Fruit fly (Drosophila melanogaster) whole organism, embryonic: ENCODE measurements around the gene vih.

Source experiments
- CG10147 ChIP-seq: fragments of 200-800 bp; sonication (Bioruptor generic); optimal IDR thresholded peaks from 2 replicates; lab custom pipeline; 2019; ENCODE audit warnings: missing biosample characterization, mild to moderate bottlenecking, missing genetic modification characterization, moderate library complexity
- CG10959 ChIP-seq: fragments of 200-800 bp; sonication (Bioruptor generic); IDR thresholded peaks from 2 replicates; pipeline ENCODE4 v1.3.6; 2022; ENCODE audit warnings: missing biosample characterization, missing genetic modification characterization
- CG11085 ChIP-seq: fragments of 200-800 bp; sonication (Bioruptor generic); IDR thresholded peaks from 2 replicates; pipeline ENCODE4 v1.3.6; 2022; ENCODE audit warnings: missing biosample characterization, missing genetic modification characterization
- CG11247 ChIP-seq: fragments of 200-800 bp; sonication (Bioruptor generic); IDR thresholded peaks from 2 replicates; pipeline ENCODE4 v1.3.6; 2022; ENCODE audit warnings: missing biosample characterization, missing genetic modification characterization
- CG11504 ChIP-seq: fragments of 200-800 bp; sonication (Bioruptor generic); optimal IDR thresholded peaks from 3 replicates; lab custom pipeline; 2019; ENCODE audit warnings: missing biosample characterization, mild to moderate bottlenecking, missing genetic modification characterization, moderate library complexity
- CG14050 ChIP-seq: fragments of 200-800 bp; sonication (Bioruptor generic); IDR thresholded peaks from 3 replicates; pipeline ENCODE4 v1.3.6; 2022; ENCODE audit warnings: missing biosample characterization, missing genetic modification characterization
- CG15514 ChIP-seq: fragments of 200-800 bp; sonication (Bioruptor generic); optimal IDR thresholded peaks from 3 replicates; lab custom pipeline; 2017; ENCODE audit warnings: missing biosample characterization, missing genetic modification characterization, mild to moderate bottlenecking, moderate library complexity, missing genetic modification reagents
- CG15696 ChIP-seq: fragments of 200-800 bp; sonication (Bioruptor generic); optimal IDR thresholded peaks from 2 replicates; lab custom pipeline; 2019; ENCODE audit warnings: missing biosample characterization, mild to moderate bottlenecking, missing genetic modification characterization, moderate library complexity
- CG1602 ChIP-seq: fragments of 200-800 bp; sonication (Bioruptor generic); optimal IDR thresholded peaks from 3 replicates; lab custom pipeline; 2016; ENCODE audit warnings: missing biosample characterization, missing genetic modification characterization
- CG18011 ChIP-seq: fragments of 200-800 bp; sonication (Bioruptor generic); optimal IDR thresholded peaks from 2 replicates; lab custom pipeline; 2017; ENCODE audit warnings: missing biosample characterization, missing genetic modification characterization, mild to moderate bottlenecking, moderate library complexity, missing genotype
- CG1832 ChIP-seq: fragments of 200-800 bp; sonication (Bioruptor generic); optimal IDR thresholded peaks from 2 replicates; lab custom pipeline; 2017; ENCODE audit warnings: missing biosample characterization, mild to moderate bottlenecking, missing genetic modification characterization, inconsistent platforms
- CG18599 ChIP-seq: fragments of 200-800 bp; sonication (Bioruptor generic); optimal IDR thresholded peaks from 3 replicates; lab custom pipeline; 2017; ENCODE audit warnings: missing biosample characterization, missing genetic modification characterization, mild to moderate bottlenecking, moderate library complexity, missing genetic modification reagents
- CG30020 ChIP-seq: fragments of 200-800 bp; optimal IDR thresholded peaks from 2 replicates; lab custom pipeline; 2019; ENCODE audit warnings: missing biosample characterization, mild to moderate bottlenecking, missing genetic modification characterization, moderate library complexity
- CG31224 ChIP-seq: fragments of 200-800 bp; sonication (Bioruptor generic); IDR thresholded peaks from 2 replicates; pipeline ENCODE4 v1.3.6; 2022; ENCODE audit warnings: missing biosample characterization, missing genetic modification characterization
- CG3163 ChIP-seq: fragments of 200-800 bp; sonication (Bioruptor generic); optimal IDR thresholded peaks from 3 replicates; lab custom pipeline; 2016; ENCODE audit warnings: missing biosample characterization, missing genetic modification characterization
- CG34376 ChIP-seq: fragments of 200-800 bp; sonication (Bioruptor generic); optimal IDR thresholded peaks from 2 replicates; lab custom pipeline; 2018; ENCODE audit warnings: missing biosample characterization, mild to moderate bottlenecking, missing genetic modification characterization
- CG4707 ChIP-seq: fragments of 200-800 bp; sonication (Bioruptor generic); optimal IDR thresholded peaks from 2 replicates; lab custom pipeline; 2018; ENCODE audit warnings: missing biosample characterization, mild to moderate bottlenecking, missing genetic modification characterization, moderate library complexity
- CG6683 ChIP-seq: fragments of 200-800 bp; sonication (Bioruptor generic); optimal IDR thresholded peaks from 2 replicates; lab custom pipeline; 2017; ENCODE audit warnings: missing biosample characterization, mild to moderate bottlenecking, missing genetic modification characterization, missing genetic modification reagents
- CG6813 ChIP-seq: fragments of 200-800 bp; sonication (Bioruptor generic); optimal IDR thresholded peaks from 2 replicates; lab custom pipeline; 2017; ENCODE audit warnings: missing biosample characterization, missing genetic modification characterization, mild to moderate bottlenecking, moderate library complexity, missing genetic modification reagents
- CG7357 ChIP-seq: fragments of 200-800 bp; sonication (Bioruptor generic); IDR thresholded peaks from 3 replicates; pipeline ENCODE4 v1.3.6; 2022; ENCODE audit warnings: missing biosample characterization, missing genetic modification characterization
- CG8765 ChIP-seq: fragments of 200-800 bp; sonication (Bioruptor generic); IDR thresholded peaks from 2 replicates; pipeline ENCODE4 v1.3.6; 2022; ENCODE audit warnings: missing biosample characterization, missing genetic modification characterization
- Deaf1 ChIP-seq: fragments of 200-800 bp; optimal IDR thresholded peaks from 3 replicates; lab custom pipeline; 2019; ENCODE audit warnings: missing biosample characterization, mild to moderate bottlenecking, missing genetic modification characterization, moderate library complexity
- Doc3 ChIP-seq: fragments of 200-800 bp; sonication (Bioruptor generic); IDR thresholded peaks from 3 replicates; pipeline ENCODE4 v1.3.6; 2022; ENCODE audit warnings: missing biosample characterization, missing genetic modification characterization; ENCODE audit not compliant: partially characterized antibody
- Ets65A ChIP-seq: fragments of 200-800 bp; sonication (Bioruptor generic); peaks from one replicate; lab custom pipeline; 2016; ENCODE audit warnings: missing biosample characterization, missing genetic modification characterization
- Fer2 ChIP-seq: fragments of 200-800 bp; sonication (Bioruptor generic); optimal IDR thresholded peaks from 2 replicates; lab custom pipeline; 2018; ENCODE audit warnings: missing biosample characterization, mild to moderate bottlenecking, missing genetic modification characterization, moderate library complexity
- GATAe ChIP-seq: fragments of 200-800 bp; sonication (Bioruptor generic); conservative IDR thresholded peaks from 2 replicates; pipeline ENCODE4 v1.3.6; 2022; ENCODE audit warnings: missing biosample characterization, missing genetic modification characterization
- HmgZ ChIP-seq: fragments of 200-800 bp; sonication (Bioruptor generic); optimal IDR thresholded peaks from 2 replicates; lab custom pipeline; 2018; ENCODE audit warnings: missing biosample characterization, mild to moderate bottlenecking, missing genetic modification characterization
- Kr ChIP-seq: fragments of 200-800 bp; sonication (Bioruptor generic); optimal IDR thresholded peaks from 2 replicates; lab custom pipeline; 2017; ENCODE audit warnings: missing biosample characterization, mild to moderate bottlenecking, missing genetic modification characterization
- MBD-R2 ChIP-seq: fragments of 200-800 bp; sonication (Bioruptor generic); IDR thresholded peaks from 2 replicates; pipeline ENCODE4 v1.3.6; 2022; ENCODE audit warnings: missing biosample characterization, missing genetic modification characterization
- Med ChIP-seq: fragments of 200-800 bp; sonication (Bioruptor generic); peaks from one replicate; lab custom pipeline; 2016; ENCODE audit warnings: missing biosample characterization, missing genetic modification characterization, mild to moderate bottlenecking, inconsistent platforms, moderate library complexity
- NK7.1 ChIP-seq: fragments of 200-800 bp; sonication (Bioruptor generic); optimal IDR thresholded peaks from 3 replicates; lab custom pipeline; 2016; ENCODE audit warnings: missing biosample characterization, missing genetic modification characterization
- Oli ChIP-seq: fragments of 200-800 bp; sonication (Bioruptor generic); optimal IDR thresholded peaks from 2 replicates; lab custom pipeline; 2018; ENCODE audit warnings: missing biosample characterization, mild to moderate bottlenecking, missing genetic modification characterization, moderate library complexity
- Sry-β ChIP-seq: fragments of 200-800 bp; sonication (Bioruptor generic); optimal IDR thresholded peaks from 2 replicates; lab custom pipeline; 2018; ENCODE audit warnings: missing biosample characterization, mild to moderate bottlenecking, missing genetic modification characterization, moderate library complexity
- Sry-δ ChIP-seq: fragments of 200-800 bp; sonication (Bioruptor generic); optimal IDR thresholded peaks from 2 replicates; lab custom pipeline; 2016; ENCODE audit warnings: missing biosample characterization, missing genetic modification characterization
- btn ChIP-seq: fragments of 200-800 bp; sonication (Bioruptor generic); optimal IDR thresholded peaks from 2 replicates; lab custom pipeline; 2016; ENCODE audit warnings: missing biosample characterization, missing genetic modification characterization
- en ChIP-seq: fragments of 200-800 bp; sonication (Bioruptor generic); optimal IDR thresholded peaks from 2 replicates; lab custom pipeline; 2016; ENCODE audit warnings: missing biosample characterization, missing genetic modification characterization
- exex ChIP-seq: fragments of 200-800 bp; sonication (Bioruptor generic); optimal IDR thresholded peaks from 4 replicates; lab custom pipeline; 2018; ENCODE audit warnings: missing biosample characterization, mild to moderate bottlenecking, missing genetic modification characterization, moderate library complexity
- gem ChIP-seq: fragments of 200-800 bp; sonication (Bioruptor generic); optimal IDR thresholded peaks from 2 replicates; lab custom pipeline; 2019; ENCODE audit warnings: missing biosample characterization, mild to moderate bottlenecking, missing genetic modification characterization, moderate library complexity
- hb ChIP-seq: fragments of 200-800 bp; sonication (Bioruptor generic); IDR thresholded peaks from 3 replicates; pipeline ENCODE4 v1.3.6; 2022; ENCODE audit warnings: missing biosample characterization, missing genetic modification characterization; ENCODE audit not compliant: partially characterized antibody
- ind ChIP-seq: fragments of 200-800 bp; sonication (Bioruptor generic); optimal IDR thresholded peaks from 3 replicates; lab custom pipeline; 2016; ENCODE audit warnings: missing biosample characterization, missing genetic modification characterization
- klu ChIP-seq: fragments of 200-800 bp; sonication (Bioruptor generic); IDR thresholded peaks from 2 replicates; pipeline ENCODE4 v1.3.6; 2022; ENCODE audit warnings: missing biosample characterization, missing genetic modification characterization
- schlank ChIP-seq: fragments of 200-800 bp; sonication (Bioruptor generic); optimal IDR thresholded peaks from 2 replicates; lab custom pipeline; 2018; ENCODE audit warnings: missing biosample characterization, mild to moderate bottlenecking, missing genetic modification characterization
- sens ChIP-seq: fragments of 200-800 bp; sonication (Bioruptor generic); peaks from one replicate; lab custom pipeline; 2016; ENCODE audit warnings: missing biosample characterization, missing genetic modification characterization
- sna ChIP-seq: fragments of 200-800 bp; sonication (Bioruptor generic); IDR thresholded peaks from 2 replicates; pipeline ENCODE4 v1.3.6; 2022; ENCODE audit warnings: missing biosample characterization, missing genetic modification characterization; ENCODE audit not compliant: partially characterized antibody
- sug ChIP-seq: fragments of 200-800 bp; optimal IDR thresholded peaks from 2 replicates; lab custom pipeline; 2019; ENCODE audit warnings: missing biosample characterization, mild to moderate bottlenecking, missing genetic modification characterization, moderate library complexity
- tll ChIP-seq, 2 experiments: fragments of 200-800 bp in 1 of 2; fragments of >200 bp in 1 of 2; sonication (Bioruptor generic) in 1 of 2; optimal IDR thresholded peaks; 2 replicates each; lab custom pipeline; 2017 to 2019; ENCODE audit warnings: missing biosample characterization in 2 of 2, missing genetic modification characterization in 2 of 2, mild to moderate bottlenecking in 1 of 2, moderate library complexity in 1 of 2
- tup ChIP-seq: fragments of 200-800 bp; sonication (Bioruptor generic); optimal IDR thresholded peaks from 2 replicates; lab custom pipeline; 2016; ENCODE audit warnings: missing biosample characterization, mild to moderate bottlenecking, missing genetic modification characterization, moderate library complexity
- wek ChIP-seq: fragments of 200-800 bp; sonication (Bioruptor generic); optimal IDR thresholded peaks from 3 replicates; lab custom pipeline; 2018; ENCODE audit warnings: missing biosample characterization, mild to moderate bottlenecking, missing genetic modification characterization, moderate library complexity

vih gene

dm6 chr3L:12519315-12519714 lies 15.2 kb downstream of the vih start:
- TF ChIP-seq CG14050 (GFP tag; lab: Robert Waterston, UW) (peak; percentile 50; the same call in 2 of the 3 replicates), CG7357 (no peak), sug (tag; lab: Kevin White, UChicago) (peak; percentile 67), CG15514 (GFP tag; lab: Kevin White, UChicago) (peak; percentile 81), CG34376 (GFP tag; lab: Kevin White, UChicago) (peak; percentile 62), CG6813 (GFP tag; lab: Kevin White, UChicago) (no peak), gem (tag; lab: Kevin White, UChicago) (peak; percentile 45), Deaf1 (tag; lab: Kevin White, UChicago) (peak; percentile 64), NK7.1 (GFP tag; lab: Kevin White, UChicago) (no peak), GATAe (GFP tag; lab: Robert Waterston, UW) (0 out of 2 replicates have a peak, but pooled peaks have one; percentile 24), Fer2 (tag; lab: Kevin White, UChicago) (no peak), HmgZ (tag; lab: Kevin White, UChicago) (peak; percentile 17), sens (GFP tag; lab: Kevin White, UChicago) (peak; percentile 14), CG3163 (GFP tag; lab: Kevin White, UChicago) (no peak), exex (tag; lab: Kevin White, UChicago) (peak; percentile 72)

- TF ChIP-seq btn (GFP tag; lab: Kevin White, UChicago) (peak; percentile 63), Sry-β (GFP tag; lab: Kevin White, UChicago) (peak; percentile 36), Ets65A (GFP tag; lab: Kevin White, UChicago) (peak; percentile 98), CG6683 (GFP tag; lab: Kevin White, UChicago) (peak; percentile 72), CG10147 (GFP tag; lab: Kevin White, UChicago) (peak; percentile 90), wek (peak; percentile 52), ind (peak; percentile 90), tup (peak; percentile 81), sna (GFP tag; lab: Robert Waterston, UW) (no peak), CG1832 (GFP tag; lab: Kevin White, UChicago) (no peak), CG10959 (peak; percentile 85), CG11085 (peak; percentile 86), CG34376 (GFP tag; lab: Kevin White, UChicago) (peak; percentile 62), CG15696 (tag; lab: Kevin White, UChicago) (peak; percentile 84), CG8765 (peak; percentile 86), Deaf1 (tag; lab: Kevin White, UChicago) (peak; percentile 67), Kr (GFP tag; lab: Kevin White, UChicago) (no peak), klu (peak; percentile 89), CG11504 (tag; lab: Kevin White, UChicago) (peak; percentile 92), CG11247 (GFP tag; lab: Robert Waterston, UW) (peak; percentile 95), Sry-δ (peak; percentile 41), CG18599 (GFP tag; lab: Kevin White, UChicago) (peak; percentile 94), Doc3 (GFP tag; lab: Robert Waterston, UW) (no peak), CG4707 (GFP tag; lab: Kevin White, UChicago) (peak; percentile 65), tll (GFP tag; optimal IDR thresholded peaks at IDR 0.05; lab: Kevin White, UChicago) (peak in 1 of 2 experiments; percentile 27), schlank (peak; percentile 73), en (peak; percentile 7), Oli (tag; lab: Kevin White, UChicago) (peak; percentile 90), CG31224 (GFP tag; lab: Robert Waterston, UW) (peak; percentile 86), Med (GFP tag; lab: Kevin White, UChicago) (peak; percentile 98), MBD-R2 (GFP tag; lab: Robert Waterston, UW) (peak; percentile 87), hb (GFP tag; lab: Robert Waterston, UW) (no peak), CG1602 (GFP tag; lab: Kevin White, UChicago) (peak; percentile 92), CG30020 (tag; lab: Kevin White, UChicago) (peak; percentile 72), sug (tag; lab: Kevin White, UChicago) (peak; percentile 84), CG18011 (GFP tag; lab: Kevin White, UChicago) (peak; percentile 85)
Measured at dm6 chr3L:12523941-12524340, 19.8 kb downstream of the vih start, which contains the start of the genes ver and Gcn5. ver (plus strand) TSS chr3L:12523987. Gcn5 (minus strand) TSS chr3L:12524014.
